Worm (Caenorhabditis elegans): ENCODE results near the gene K11H12.1.

DNA sequence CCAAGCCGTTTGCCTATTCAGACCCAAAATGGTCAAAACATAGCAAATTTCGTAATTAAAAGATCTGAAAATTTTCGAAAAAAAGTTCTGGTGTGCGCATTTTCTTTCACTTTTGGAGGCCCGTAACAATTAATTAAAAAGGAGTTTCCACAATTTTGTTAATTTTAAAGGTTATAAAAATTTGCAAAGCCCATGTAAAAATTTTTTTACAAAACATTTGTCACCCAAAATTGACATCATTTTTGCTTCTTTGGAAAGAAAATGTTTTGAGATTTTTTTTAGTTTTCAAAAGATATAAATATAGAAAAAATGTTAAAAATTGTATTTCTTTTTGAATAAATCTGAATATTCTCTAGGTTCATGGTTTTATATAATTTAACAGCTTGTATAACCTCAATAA, 13.8 kb upstream of the K11H12.1 start, which contains the start of gene K11H12.6:
- TF ChIP-seq jun-1 (tag; optimal IDR thresholded peaks at IDR 0.05) (no peak), aly-2 (tag; optimal IDR thresholded peaks at IDR 0.05) (no peak)
